Fruit fly (Drosophila melanogaster): Measurements from ENCODE around the gene CkIIalpha-i1.
A peak's percentile ranks its signal among the peaks of the same experiment; 100 is the strongest.

Gene CkIIalpha-i1

dm6 chr3L:15826985-15827635, 10.3 kb downstream of the CkIIalpha-i1 start (continued):
- TF ChIP-seq toy (GFP tag; IDR thresholded peaks at IDR 0.05), result peak; percentile 38; the same call in 1 of the 2 replicates
- peak; percentile 93 for TF ChIP-seq Meics (GFP tag; optimal IDR thresholded peaks at IDR 0.05)
- TF ChIP-seq CG14860 (GFP tag; IDR thresholded peaks at IDR 0.05; ENCODE audit: partially characterized antibody), result no peak
- peak; percentile 68 for TF ChIP-seq az2 (GFP tag; optimal IDR thresholded peaks at IDR 0.05)
- peak; percentile 17 for TF ChIP-seq CG12236 (GFP tag; optimal IDR thresholded peaks at IDR 0.05)
- TF ChIP-seq ind (GFP tag; optimal IDR thresholded peaks at IDR 0.05), result peak; percentile 74
- peak; percentile 91 for TF ChIP-seq CG18599 (GFP tag; optimal IDR thresholded peaks at IDR 0.05)
- TF ChIP-seq CG4707 (GFP tag; optimal IDR thresholded peaks at IDR 0.05), result no peak
- TF ChIP-seq dysf (GFP tag; IDR thresholded peaks at IDR 0.05), result peak; percentile 69; the same call in 1 of the 3 replicates
- no peak; the same call in 1 of the 2 replicates for TF ChIP-seq sna (GFP tag; IDR thresholded peaks at IDR 0.05; ENCODE audit: partially characterized antibody)
- TF ChIP-seq gcm (GFP tag; optimal IDR thresholded peaks at IDR 0.05), result peak; percentile 55
- no peak for TF ChIP-seq Ravus (GFP tag; IDR thresholded peaks at IDR 0.05)
- TF ChIP-seq HLH54F (GFP tag; optimal IDR thresholded peaks at IDR 0.05), result peak; percentile 40
- TF ChIP-seq CG4617 (GFP tag; optimal IDR thresholded peaks at IDR 0.05; ENCODE audit: borderline replicate concordance), result peak; percentile 73
- TF ChIP-seq Chrac-16 (GFP tag; optimal IDR thresholded peaks at IDR 0.05), result peak; percentile 45
- peak; percentile 71 for TF ChIP-seq scrt (GFP tag; optimal IDR thresholded peaks at IDR 0.05)
- TF ChIP-seq CG18476 (GFP tag; optimal IDR thresholded peaks at IDR 0.05), result peak; percentile 53
- TF ChIP-seq lmd (GFP tag; IDR thresholded peaks at IDR 0.05), result peak; percentile 60; the same call in 1 of the 2 replicates
- peak; percentile 93 for TF ChIP-seq Hmr (GFP tag; optimal IDR thresholded peaks at IDR 0.05)
- 0 out of 2 replicates have a peak, but pooled peaks have one; percentile 18 for TF ChIP-seq CG14667 (GFP tag; IDR thresholded peaks at IDR 0.05)
- peak; percentile 63 for TF ChIP-seq her (GFP tag; optimal IDR thresholded peaks at IDR 0.05)
- TF ChIP-seq Hsf (GFP tag; optimal IDR thresholded peaks at IDR 0.05), result peak; percentile 40
- no peak for TF ChIP-seq psq (GFP tag; optimal IDR thresholded peaks at IDR 0.05)
- TF ChIP-seq CG3407 (GFP tag; optimal IDR thresholded peaks at IDR 0.05), result peak; percentile 58
- no peak for TF ChIP-seq Dip2 (GFP tag; IDR thresholded peaks at IDR 0.05)
- no peak for TF ChIP-seq gfzf (GFP tag; optimal IDR thresholded peaks at IDR 0.05)
- peak; percentile 66 for TF ChIP-seq CG10979 (tag; optimal IDR thresholded peaks at IDR 0.05)
- peak; percentile 81 for TF ChIP-seq CG5180 (GFP tag; optimal IDR thresholded peaks at IDR 0.05)
- TF ChIP-seq Ssrp (tag; optimal IDR thresholded peaks at IDR 0.05), result peak; percentile 74
- TF ChIP-seq Sry-δ (GFP tag; optimal IDR thresholded peaks at IDR 0.05), result peak; percentile 67
- peak; percentile 76 for TF ChIP-seq Rfx (GFP tag; IDR thresholded peaks at IDR 0.05)
- TF ChIP-seq CG10654 (GFP tag; optimal IDR thresholded peaks at IDR 0.05), result peak; percentile 34
- peak; percentile 47 for TF ChIP-seq CG14710 (tag; optimal IDR thresholded peaks at IDR 0.05)
- peak; percentile 45 for TF ChIP-seq luna (GFP tag; optimal IDR thresholded peaks at IDR 0.05)
- no peak for TF ChIP-seq fru (optimal IDR thresholded peaks at IDR 0.05)
- TF ChIP-seq Dp (GFP tag; optimal IDR thresholded peaks at IDR 0.05), result no peak
- no peak for TF ChIP-seq ro (GFP tag; IDR thresholded peaks at IDR 0.05)
- peak; percentile 80 for TF ChIP-seq Ets65A (GFP tag)
- no peak for TF ChIP-seq CG8290 (GFP tag; optimal IDR thresholded peaks at IDR 0.05)
- peak in 1 of 2 experiments; percentile 89 for TF ChIP-seq CG8290 (tag; optimal IDR thresholded peaks at IDR 0.05)
- TF ChIP-seq vvl (GFP tag; IDR thresholded peaks at IDR 0.05), result peak; percentile 59
- TF ChIP-seq hth (optimal IDR thresholded peaks at IDR 0.05), result no peak
- no peak for TF ChIP-seq hkb (optimal IDR thresholded peaks at IDR 0.05)
- peak; percentile 54 for TF ChIP-seq hkb (GFP tag; IDR thresholded peaks at IDR 0.05)
- peak; percentile 8; the same call in 1 of the 2 replicates for TF ChIP-seq hbn (GFP tag; IDR thresholded peaks at IDR 0.05; ENCODE audit: partially characterized antibody)
- peak; percentile 89 for TF ChIP-seq CG10147 (GFP tag; optimal IDR thresholded peaks at IDR 0.05)
- no peak for TF ChIP-seq CG12744 (GFP tag; optimal IDR thresholded peaks at IDR 0.05)
- no peak for TF ChIP-seq pan (optimal IDR thresholded peaks at IDR 0.05)
- peak in 1 of 2 experiments; percentile 45 for TF ChIP-seq pan (GFP tag; optimal IDR thresholded peaks at IDR 0.05 in 1 of 2, IDR thresholded peaks at IDR 0.05 in 1 of 2)
- TF ChIP-seq fd3F (GFP tag; optimal IDR thresholded peaks at IDR 0.05), result peak; percentile 81
- peak; percentile 23; the same call in 1 of the 3 replicates for TF ChIP-seq B-H1 (GFP tag; IDR thresholded peaks at IDR 0.05)
